Worm (Caenorhabditis elegans) whole organism, L4/young adult: ENCODE results near the gene B0334.5.

ENCODE experiments used
- W03F9.2 ChIP-seq: fragments of 150-350 bp; optimal IDR thresholded peaks from 2 replicates; lab custom pipeline; 2014; ENCODE audit warnings: missing biosample characterization, missing genetic modification characterization
- him-1 ChIP-seq: sonication (generic microtip); optimal IDR thresholded peaks from 2 replicates; lab custom pipeline; 2016; ENCODE audit warnings: missing genotype, missing genetic modification reagents, missing genetic modification characterization, missing compliant biosample characterization

DNA sequence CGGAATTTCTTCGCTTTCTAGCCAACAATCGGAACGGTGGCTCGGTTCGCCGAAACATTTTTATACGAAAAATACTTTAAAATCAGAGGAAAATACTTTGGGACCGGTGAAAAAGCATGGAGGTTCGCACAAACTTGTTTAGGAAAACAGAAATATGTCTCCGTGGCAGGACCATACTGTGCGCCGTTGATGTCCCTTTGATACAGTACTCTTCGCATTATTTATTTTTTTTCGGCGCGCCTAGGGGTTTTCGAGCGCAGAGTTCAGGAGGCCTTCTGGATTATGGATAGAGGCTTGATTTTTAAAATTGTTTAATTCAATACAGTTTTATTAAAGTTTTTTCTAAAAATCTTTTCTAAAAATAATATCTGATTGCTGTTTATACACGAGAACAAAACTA, 47.2 kb downstream of the B0334.5 start, which contains the start of gene F54D5.9:
- no peak for TF ChIP-seq him-1 (tag; lab: Kevin White, UChicago)
- TF ChIP-seq W03F9.2 (tag; lab: Kevin White, UChicago), result no peak
